Worm (Caenorhabditis elegans) whole organism, L1 larva: ENCODE measurements around the gene ZK856.14.

Experiments used
- C04F5.9 ChIP-seq: sonication (generic microtip); optimal IDR thresholded peaks from 2 replicates; lab custom pipeline; 2016; ENCODE audit warnings: missing genetic modification characterization, missing compliant biosample characterization
- ama-1 ChIP-seq: fragments of 150-350 bp; optimal IDR thresholded peaks from 2 replicates; lab custom pipeline; 2014
- ceh-8 ChIP-seq: fragments of 200-800 bp; sonication (Bioruptor generic); optimal IDR thresholded peaks from 2 replicates; lab custom pipeline; 2018; ENCODE audit warnings: mild to moderate bottlenecking, missing genetic modification characterization, moderate library complexity, missing compliant biosample characterization
- ceh-82 ChIP-seq, 3 experiments: fragments of 150-350 bp in 1 of 3; sonication (generic microtip) in 2 of 3; optimal IDR thresholded peaks; 2 replicates each; lab custom pipeline; 2014 to 2017; ENCODE audit warnings: missing biosample characterization in 3 of 3, missing genetic modification characterization in 3 of 3
- efl-1 ChIP-seq, 4 experiments: fragments of 150-350 bp; optimal IDR thresholded peaks in 3 of 4; peaks in 1 of 4; 1 replicate in 1 of 4; 2 replicates in 3 of 4; lab custom pipeline; 2014; ENCODE audit warnings: missing biosample characterization in 2 of 4, missing genetic modification characterization in 2 of 4, missing genetic modification reagents in 2 of 4
- efl-3 ChIP-seq: fragments of 200-800 bp; sonication (Bioruptor generic); optimal IDR thresholded peaks from 2 replicates; lab custom pipeline; 2018; ENCODE audit warnings: mild to moderate bottlenecking, missing genetic modification characterization, missing compliant biosample characterization
- egl-13 ChIP-seq: sonication (generic microtip); optimal IDR thresholded peaks from 2 replicates; lab custom pipeline; 2016; ENCODE audit warnings: missing genotype, missing genetic modification reagents, missing genetic modification characterization, missing compliant biosample characterization
- elt-2 ChIP-seq: sonication (generic microtip); optimal IDR thresholded peaks from 2 replicates; lab custom pipeline; 2016; ENCODE audit warnings: missing genetic modification characterization, mild to moderate bottlenecking, inconsistent platforms, missing compliant biosample characterization, missing genetic modification reagents
- fos-1 ChIP-seq: fragments of 150-350 bp; optimal IDR thresholded peaks from 2 replicates; lab custom pipeline; 2014; ENCODE audit warnings: missing biosample characterization, missing genetic modification characterization
- grh-1 ChIP-seq: fragments of 200-800 bp; sonication (Bioruptor generic); IDR thresholded peaks from 2 replicates; pipeline ENCODE4 v1.3.6; 2022; ENCODE audit warnings: missing genetic modification reagents, missing genetic modification characterization, missing compliant biosample characterization
- irx-1 ChIP-seq: sonication (generic microtip); optimal IDR thresholded peaks from 2 replicates; lab custom pipeline; 2016; ENCODE audit warnings: missing genetic modification characterization, missing compliant biosample characterization
- isw-1 ChIP-seq: fragments of 200-800 bp; sonication (Bioruptor generic); IDR thresholded peaks from 2 replicates; pipeline ENCODE4 v1.3.6; 2022; ENCODE audit warnings: missing genetic modification characterization, missing compliant biosample characterization
- lin-14 ChIP-seq: fragments of 200-800 bp; sonication (Bioruptor generic); optimal IDR thresholded peaks from 2 replicates; lab custom pipeline; 2018; ENCODE audit warnings: mild to moderate bottlenecking, missing genetic modification characterization, moderate library complexity, missing compliant biosample characterization
- lin-15B ChIP-seq: fragments of 150-350 bp; sonication (generic microtip); optimal IDR thresholded peaks from 3 replicates; lab custom pipeline; 2014; ENCODE audit warnings: missing biosample characterization, missing genetic modification characterization
- lir-3 ChIP-seq: sonication (generic microtip); optimal IDR thresholded peaks from 2 replicates; lab custom pipeline; 2016; ENCODE audit warnings: mild to moderate bottlenecking, missing genetic modification characterization, moderate library complexity, missing compliant biosample characterization; ENCODE audit not compliant: poor library complexity
- lsy-2 ChIP-seq, 2 experiments: fragments of 150-350 bp; optimal IDR thresholded peaks; 2 replicates each; lab custom pipeline; 2014; ENCODE audit warnings: missing biosample characterization in 2 of 2, missing genetic modification characterization in 2 of 2
- mep-1 ChIP-seq: fragments of 150-350 bp; optimal IDR thresholded peaks from 2 replicates; lab custom pipeline; 2014; ENCODE audit warnings: missing biosample characterization, missing genetic modification characterization
- nhr-237 ChIP-seq: fragments of 150-350 bp; optimal IDR thresholded peaks from 2 replicates; lab custom pipeline; 2014; ENCODE audit warnings: missing biosample characterization, missing genetic modification characterization
- nhr-47 ChIP-seq: sonication (generic microtip); optimal IDR thresholded peaks from 2 replicates; lab custom pipeline; 2016; ENCODE audit warnings: mild to moderate bottlenecking, missing genetic modification characterization, moderate library complexity, missing compliant biosample characterization
- nhr-71 ChIP-seq: sonication (generic microtip); optimal IDR thresholded peaks from 2 replicates; lab custom pipeline; 2016; ENCODE audit warnings: mild to moderate bottlenecking, missing genetic modification characterization, moderate library complexity, missing compliant biosample characterization
- nhr-77 ChIP-seq: fragments of 150-350 bp; optimal IDR thresholded peaks from 2 replicates; lab custom pipeline; 2014; ENCODE audit warnings: missing biosample characterization, missing genetic modification characterization
- nhr-84 ChIP-seq: sonication (generic microtip); optimal IDR thresholded peaks from 2 replicates; lab custom pipeline; 2017; ENCODE audit warnings: missing biosample characterization, missing genetic modification characterization
- nhr-90 ChIP-seq: sonication (generic microtip); optimal IDR thresholded peaks from 2 replicates; lab custom pipeline; 2016; ENCODE audit warnings: mild to moderate bottlenecking, missing genetic modification characterization, missing compliant biosample characterization; ENCODE audit not compliant: poor library complexity
- pqm-1 ChIP-seq: sonication (generic microtip); optimal IDR thresholded peaks from 3 replicates; lab custom pipeline; 2017; ENCODE audit warnings: missing biosample characterization, missing genetic modification characterization
- rnt-1 ChIP-seq: sonication (generic microtip); optimal IDR thresholded peaks from 2 replicates; lab custom pipeline; 2016; ENCODE audit warnings: mild to moderate bottlenecking, missing genetic modification characterization, moderate library complexity, missing compliant biosample characterization
- snpc-4 ChIP-seq: fragments of 150-350 bp; optimal IDR thresholded peaks from 2 replicates; lab custom pipeline; 2014; ENCODE audit warnings: missing biosample characterization, missing genetic modification characterization
- sox-4 ChIP-seq: sonication (generic microtip); optimal IDR thresholded peaks from 2 replicates; lab custom pipeline; 2016; ENCODE audit warnings: missing genetic modification characterization, missing compliant biosample characterization
- swsn-7 ChIP-seq: sonication (generic microtip); optimal IDR thresholded peaks from 2 replicates; lab custom pipeline; 2016; ENCODE audit warnings: missing genetic modification characterization, missing compliant biosample characterization
- tbx-2 ChIP-seq: sonication (generic microtip); optimal IDR thresholded peaks from 2 replicates; lab custom pipeline; 2016; ENCODE audit warnings: missing genetic modification characterization, missing compliant biosample characterization
- unc-130 ChIP-seq: fragments of 150-350 bp; optimal IDR thresholded peaks from 2 replicates; lab custom pipeline; 2017; ENCODE audit warnings: missing biosample characterization, missing genetic modification characterization, inconsistent platforms
- unc-30 ChIP-seq: sonication (generic microtip); optimal IDR thresholded peaks from 2 replicates; lab custom pipeline; 2017; ENCODE audit warnings: missing biosample characterization, missing genetic modification characterization
- unc-62 ChIP-seq: fragments of 150-350 bp; optimal IDR thresholded peaks from 2 replicates; lab custom pipeline; 2014; ENCODE audit warnings: missing biosample characterization, missing genetic modification reagents, missing genetic modification characterization
- unc-86 ChIP-seq: sonication (generic microtip); optimal IDR thresholded peaks from 2 replicates; lab custom pipeline; 2016; ENCODE audit warnings: missing genetic modification characterization, missing compliant biosample characterization
- unc-98 ChIP-seq: fragments of 200-800 bp; sonication (Bioruptor generic); IDR thresholded peaks from 2 replicates; pipeline ENCODE4 v1.3.6; 2022; ENCODE audit warnings: missing genetic modification characterization, missing compliant biosample characterization
- vab-15 ChIP-seq: sonication (generic microtip); optimal IDR thresholded peaks from 2 replicates; lab custom pipeline; 2017; ENCODE audit warnings: missing genotype, mild to moderate bottlenecking, missing genetic modification characterization, missing compliant biosample characterization
- xbp-1 ChIP-seq: sonication (generic microtip); optimal IDR thresholded peaks from 2 replicates; lab custom pipeline; 2016; ENCODE audit warnings: missing genetic modification characterization, missing compliant biosample characterization
- ztf-4 ChIP-seq: fragments of 150-350 bp; optimal IDR thresholded peaks from 2 replicates; lab custom pipeline; 2014; ENCODE audit warnings: missing biosample characterization, missing genetic modification characterization

Gene ZK856.14

DNA sequence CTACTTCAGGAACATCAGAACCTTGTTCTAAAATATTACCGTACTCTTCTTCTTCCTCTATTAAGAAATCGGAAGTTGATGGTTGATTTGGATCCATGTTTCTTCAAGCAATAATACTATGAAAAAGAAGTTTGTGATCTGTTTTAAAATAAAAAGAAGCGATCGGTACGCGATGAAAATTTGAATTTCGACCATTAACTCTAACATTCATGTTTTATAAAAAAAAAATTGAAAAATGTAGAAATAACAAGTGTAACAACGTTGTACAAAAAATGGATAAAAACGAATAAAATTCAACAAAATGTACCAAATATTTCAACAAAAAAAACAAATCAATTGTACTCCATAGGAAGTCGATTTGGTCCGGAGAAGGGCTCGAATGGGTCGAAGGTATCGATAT, 6.6 kb upstream of the ZK856.14 start, which contains the start of gene tftc-3:
Gene tftc-3 (minus strand): TSS at position 101 of the 400 bp plus-strand sequence.
- TF ChIP-seq unc-62 = no peak

ce11 chrV:10212027-10212426, 4.8 kb upstream of the ZK856.14 start, which contains the start of gene zhit-3:
TSS of gene zhit-3 (minus strand) at chrV:10212127.
- TF ChIP-seq tbx-2 = no peak
- no peak for TF ChIP-seq mep-1 (tag; lab: Kevin White, UChicago)
- no peak for TF ChIP-seq lin-15B
- no peak for TF ChIP-seq unc-130 (tag; lab: Kevin White, UChicago)
- no peak for TF ChIP-seq xbp-1 (tag; lab: Kevin White, UChicago)
- TF ChIP-seq unc-30 = no peak
- no peak for TF ChIP-seq nhr-90 (tag; lab: Kevin White, UChicago)
- TF ChIP-seq lsy-2 (tag; optimal IDR thresholded peaks at IDR 0.05; lab: Kevin White, UChicago) = no peak
- no peak for TF ChIP-seq ceh-8
- no peak for TF ChIP-seq unc-98 (GFP tag; lab: Robert Waterston, UW)
- TF ChIP-seq pqm-1 (tag; lab: Kevin White, UChicago) = no peak
- TF ChIP-seq ama-1 (lab: Kevin White, UChicago) = no peak
- no peak for TF ChIP-seq C04F5.9 (tag; lab: Kevin White, UChicago)
- TF ChIP-seq nhr-84 (tag; lab: Kevin White, UChicago) = no peak
- no peak for TF ChIP-seq vab-15
- no peak for TF ChIP-seq ztf-4 (tag; lab: Kevin White, UChicago)
- no peak for TF ChIP-seq irx-1
- TF ChIP-seq nhr-77 (tag; lab: Kevin White, UChicago) = no peak
- no peak for TF ChIP-seq rnt-1 (tag; lab: Kevin White, UChicago)

DNA sequence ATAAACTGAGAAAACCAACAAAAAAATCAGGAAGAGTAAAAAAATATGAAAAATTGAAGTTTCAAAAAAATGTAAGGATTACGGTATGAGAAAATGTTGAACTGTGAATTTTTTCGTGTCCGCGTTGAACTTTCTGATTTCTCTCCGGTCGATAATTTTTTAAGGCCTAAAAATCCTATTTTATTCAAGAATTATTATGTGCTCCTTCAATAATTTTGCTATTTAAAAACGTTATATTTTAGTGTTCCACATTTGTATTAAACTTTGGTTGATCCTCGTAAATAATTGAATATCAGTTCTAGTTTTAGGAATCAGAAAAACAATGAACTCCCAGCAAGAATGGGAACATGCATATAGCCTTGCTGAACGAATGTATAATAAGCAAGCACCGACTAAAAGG, 4.2 kb upstream of the ZK856.14 start, which contains the start of gene hpo-40:
Gene hpo-40 (plus strand): TSS at position 301 of the 400 bp plus-strand sequence.
- TF ChIP-seq nhr-237 = no peak
- TF ChIP-seq, all 84 proteins: peak for 0

ce11 chrV:10220605-10221004, 3.8 kb downstream of the ZK856.14 start, which contains the start of gene C12D8.13:
TSS of gene C12D8.13 (minus strand) at chrV:10220705.
- no peak for TF ChIP-seq nhr-71 (tag; lab: Kevin White, UChicago)
- TF ChIP-seq efl-3 (GFP tag; lab: Kevin White, UChicago) = no peak
- no peak for TF ChIP-seq fos-1
- no peak for TF ChIP-seq nhr-237
- no peak for TF ChIP-seq efl-1 (optimal IDR thresholded peaks at IDR 0.05; lab: Kevin White, UChicago)
- no peak for TF ChIP-seq efl-1 (GFP tag; optimal IDR thresholded peaks at IDR 0.05 in 1 of 2; lab: Kevin White, UChicago)
- no peak for TF ChIP-seq lir-3 (tag; lab: Kevin White, UChicago)
- TF ChIP-seq nhr-77 (tag; lab: Kevin White, UChicago) = no peak
- TF ChIP-seq isw-1 = no peak
- no peak for TF ChIP-seq elt-2 (tag; lab: Kevin White, UChicago)

- no peak for TF ChIP-seq ceh-8
- TF ChIP-seq lsy-2 (tag; optimal IDR thresholded peaks at IDR 0.05; lab: Kevin White, UChicago) = no peak
- TF ChIP-seq elt-2 (tag; lab: Kevin White, UChicago) = no peak
- no peak for TF ChIP-seq grh-1 (GFP tag; lab: Robert Waterston, UW)
- no peak for TF ChIP-seq nhr-47
- TF ChIP-seq egl-13 (tag; lab: Kevin White, UChicago) = no peak
- no peak for TF ChIP-seq swsn-7 (tag; lab: Kevin White, UChicago)
- TF ChIP-seq lin-14 (GFP tag; lab: Kevin White, UChicago) = no peak
- TF ChIP-seq lir-3 (tag; lab: Kevin White, UChicago) = no peak
- no peak for TF ChIP-seq ceh-82 (tag; optimal IDR thresholded peaks at IDR 0.05; lab: Kevin White, UChicago)
- no peak for TF ChIP-seq sox-4 (tag; lab: Kevin White, UChicago)
- TF ChIP-seq snpc-4 = no peak
- TF ChIP-seq unc-86 (tag; lab: Kevin White, UChicago) = no peak
- TF ChIP-seq C04F5.9 (tag; lab: Kevin White, UChicago) = no peak
Observed at ce11 chrV:10221317-10221716, 4.5 kb downstream of the ZK856.14 start, which contains the start of the genes fipr-5 and fipr-9. TSS of gene fipr-5 (minus strand) at chrV:10221417. TSS of gene fipr-9 (plus strand) at chrV:10221662.
